Worm (Caenorhabditis elegans): ENCODE data around the gene Y67D2.5.

ce11 chrIII:1517893-1518292, 22.2 kb downstream of the Y67D2.5 start, which contains the start of gene tmem-120:
- TF ChIP-seq ztf-29 (GFP tag; IDR thresholded peaks at IDR 0.05) (no peak), tab-1 (GFP tag; IDR thresholded peaks at IDR 0.05) (no peak), cog-1 (tag; optimal IDR thresholded peaks at IDR 0.05) (no peak)
